Worm (Caenorhabditis elegans) whole organism, L4 larva: ENCODE data around the gene atgp-1.

ENCODE experiments used
- F49E8.2 ChIP-seq: sonication (generic microtip); optimal IDR thresholded peaks from 2 replicates; lab custom pipeline; 2016; ENCODE audit warnings: missing compliant biosample characterization, mild to moderate bottlenecking, missing genetic modification characterization, borderline replicate concordance
- Y75B8A.6 ChIP-seq: fragments of 200-800 bp; sonication (Bioruptor generic); IDR thresholded peaks from 2 replicates; pipeline ENCODE4 v1.3.6; 2022; ENCODE audit warnings: missing genetic modification reagents, missing genetic modification characterization, missing compliant biosample characterization
- ZK546.5 ChIP-seq, 2 experiments: sonication (generic microtip); optimal IDR thresholded peaks; 2 replicates each; lab custom pipeline; 2017; ENCODE audit warnings: missing biosample characterization in 2 of 2, missing genetic modification characterization in 2 of 2
- arid-1 ChIP-seq: fragments of 200-800 bp; sonication (Bioruptor generic); conservative IDR thresholded peaks from 2 replicates; pipeline ENCODE4 v1.3.6; 2022; ENCODE audit warnings: missing genetic modification reagents, missing genetic modification characterization, missing compliant biosample characterization
- ceh-82 ChIP-seq: sonication (generic microtip); optimal IDR thresholded peaks from 2 replicates; lab custom pipeline; 2017; ENCODE audit warnings: missing biosample characterization, missing genetic modification characterization
- ces-1 ChIP-seq: fragments of 150-350 bp; sonication (generic microtip); optimal IDR thresholded peaks from 4 replicates; lab custom pipeline; 2014; ENCODE audit warnings: missing biosample characterization, missing genetic modification reagents, missing genetic modification characterization
- daf-12 ChIP-seq: fragments of 150-350 bp; optimal IDR thresholded peaks from 2 replicates; lab custom pipeline; 2014; ENCODE audit warnings: missing biosample characterization, missing genetic modification reagents, missing genetic modification characterization
- daf-16 ChIP-seq, 3 experiments: sonication (generic microtip); optimal IDR thresholded peaks; 2 replicates each; lab custom pipeline; 2016 to 2017; ENCODE audit warnings: missing genetic modification characterization in 3 of 3, missing genetic modification reagents in 3 of 3, mild to moderate bottlenecking in 2 of 3, missing compliant biosample characterization in 2 of 3, missing biosample characterization in 1 of 3, moderate library complexity in 1 of 3
- daf-19 ChIP-seq: fragments of 200-800 bp; sonication (Bioruptor generic); conservative IDR thresholded peaks from 2 replicates; pipeline ENCODE4 v1.3.6; 2022; ENCODE audit warnings: missing genetic modification characterization, missing compliant biosample characterization
- dmd-9 ChIP-seq: fragments of 200-800 bp; sonication (Bioruptor generic); IDR thresholded peaks from 2 replicates; pipeline ENCODE4 v1.3.6; 2022; ENCODE audit warnings: missing genetic modification reagents, missing genetic modification characterization, missing compliant biosample characterization
- duxl-1 ChIP-seq: sonication (generic microtip); optimal IDR thresholded peaks from 2 replicates; lab custom pipeline; 2016; ENCODE audit warnings: mild to moderate bottlenecking, missing genetic modification characterization, moderate library complexity, missing compliant biosample characterization; ENCODE audit not compliant: poor library complexity
- dve-1 ChIP-seq: sonication (generic microtip); optimal IDR thresholded peaks from 2 replicates; lab custom pipeline; 2017; ENCODE audit warnings: antibody characterized with exemption, mild to moderate bottlenecking, missing genetic modification characterization, missing compliant biosample characterization; ENCODE audit not compliant: insufficient read depth
- fkh-10 ChIP-seq: fragments of 150-350 bp; optimal IDR thresholded peaks from 2 replicates; lab custom pipeline; 2014; ENCODE audit warnings: missing biosample characterization, missing genetic modification reagents, missing genetic modification characterization
- hlh-30 ChIP-seq: sonication (generic microtip); optimal IDR thresholded peaks from 2 replicates; lab custom pipeline; 2017; ENCODE audit warnings: antibody characterized with exemption, mild to moderate bottlenecking, missing genetic modification characterization, missing compliant biosample characterization; ENCODE audit not compliant: insufficient read depth
- jun-1 ChIP-seq: fragments of 150-350 bp; optimal IDR thresholded peaks from 2 replicates; lab custom pipeline; 2014; ENCODE audit warnings: missing biosample characterization, missing genetic modification reagents, missing genetic modification characterization
- lin-13 ChIP-seq: fragments of 150-350 bp; optimal IDR thresholded peaks from 2 replicates; lab custom pipeline; 2014; ENCODE audit warnings: missing biosample characterization, missing genetic modification reagents, missing genetic modification characterization
- lin-38 ChIP-seq: fragments of 200-800 bp; sonication (Bioruptor generic); IDR thresholded peaks from 2 replicates; pipeline ENCODE4 v1.3.6; 2022; ENCODE audit warnings: missing genetic modification reagents, missing genetic modification characterization, missing compliant biosample characterization
- lsy-2 ChIP-seq, 2 experiments: fragments of 150-350 bp in 1 of 2; sonication (generic microtip) in 1 of 2; optimal IDR thresholded peaks; 2 replicates each; lab custom pipeline; 2014 to 2017; ENCODE audit warnings: missing biosample characterization in 2 of 2, missing genetic modification characterization in 2 of 2
- madf-5 ChIP-seq, 2 experiments: fragments of 200-800 bp; sonication (Bioruptor generic); IDR thresholded peaks; 2 replicates each; pipeline ENCODE4 v1.3.6; 2022; ENCODE audit warnings: missing compliant biosample characterization in 2 of 2, missing genetic modification characterization in 2 of 2
- nhr-10 ChIP-seq: fragments of 150-350 bp; optimal IDR thresholded peaks from 2 replicates; lab custom pipeline; 2014; ENCODE audit warnings: missing biosample characterization, missing genetic modification characterization
- nhr-102 ChIP-seq: sonication (generic microtip); optimal IDR thresholded peaks from 2 replicates; lab custom pipeline; 2016; ENCODE audit warnings: mild to moderate bottlenecking, missing genetic modification characterization, moderate library complexity, missing compliant biosample characterization
- nhr-237 ChIP-seq: sonication (generic microtip); optimal IDR thresholded peaks from 2 replicates; lab custom pipeline; 2017; ENCODE audit warnings: missing biosample characterization, missing genetic modification characterization
- nhr-41 ChIP-seq: fragments of 200-800 bp; sonication (Bioruptor generic); IDR thresholded peaks from 2 replicates; pipeline ENCODE4 v1.3.6; 2022; ENCODE audit warnings: missing genetic modification reagents, missing genetic modification characterization, missing compliant biosample characterization
- nhr-42 ChIP-seq: fragments of 200-800 bp; sonication (Bioruptor generic); IDR thresholded peaks from 2 replicates; pipeline ENCODE4 v1.3.6; 2022; ENCODE audit warnings: missing genetic modification characterization, missing compliant biosample characterization
- nhr-77 ChIP-seq: fragments of 150-350 bp; optimal IDR thresholded peaks from 2 replicates; lab custom pipeline; 2014; ENCODE audit warnings: missing biosample characterization, missing genetic modification characterization
- pqm-1 ChIP-seq: sonication (generic microtip); optimal IDR thresholded peaks from 2 replicates; lab custom pipeline; 2017; ENCODE audit warnings: missing biosample characterization, missing genetic modification characterization
- set-16 ChIP-seq: fragments of 200-800 bp; sonication (Bioruptor generic); IDR thresholded peaks from 2 replicates; pipeline ENCODE4 v1.3.6; 2022; ENCODE audit warnings: missing genetic modification reagents, missing genetic modification characterization, missing compliant biosample characterization
- snpc-1.2 ChIP-seq: fragments of 200-800 bp; sonication (Bioruptor generic); IDR thresholded peaks from 2 replicates; pipeline ENCODE4 v1.3.6; 2022; ENCODE audit warnings: missing genetic modification reagents, missing genetic modification characterization, missing compliant biosample characterization
- zip-11 ChIP-seq: fragments of 200-800 bp; sonication (Bioruptor generic); IDR thresholded peaks from 2 replicates; pipeline ENCODE4 v1.3.6; 2022; ENCODE audit warnings: missing genetic modification characterization, missing compliant biosample characterization
- ztf-7 ChIP-seq: fragments of 150-350 bp; optimal IDR thresholded peaks from 2 replicates; lab custom pipeline; 2014; ENCODE audit warnings: missing biosample characterization, missing genetic modification characterization

atgp-1 gene

DNA sequence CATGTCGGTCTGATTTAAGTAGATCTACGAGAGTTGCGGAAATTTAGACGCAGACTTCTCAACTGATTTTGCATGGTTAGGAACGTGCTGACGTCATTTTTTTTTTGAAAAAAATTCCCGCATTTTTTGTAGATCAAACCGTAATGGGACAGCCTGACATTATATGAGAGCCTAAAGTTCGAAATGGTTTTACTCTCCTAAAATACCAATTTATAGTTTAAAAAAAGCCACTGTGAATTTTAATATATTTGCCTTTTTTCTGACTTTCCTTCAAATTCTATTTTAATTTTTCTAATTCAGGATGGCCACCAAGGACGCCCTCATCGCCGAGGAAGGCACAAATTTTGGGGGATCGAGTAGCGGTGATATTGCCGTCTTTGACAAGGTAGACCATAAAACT lies at the start of gene atgp-1:
Gene atgp-1 (plus strand): TSS at position 301 of the 400 bp plus-strand sequence.
- no peak for TF ChIP-seq ZK546.5 (tag; optimal IDR thresholded peaks at IDR 0.05; lab: Kevin White, UChicago)
- no peak for TF ChIP-seq daf-16 (GFP tag; optimal IDR thresholded peaks at IDR 0.05; lab: Kevin White, UChicago)
- TF ChIP-seq daf-16 (tag; optimal IDR thresholded peaks at IDR 0.05; lab: Kevin White, UChicago): no peak
- TF ChIP-seq F49E8.2: no peak
- no peak for TF ChIP-seq jun-1 (tag; lab: Kevin White, UChicago)
- TF ChIP-seq daf-12: no peak
- no peak for TF ChIP-seq nhr-10 (tag; lab: Kevin White, UChicago)
- no peak for TF ChIP-seq pqm-1 (tag; lab: Kevin White, UChicago)

DNA sequence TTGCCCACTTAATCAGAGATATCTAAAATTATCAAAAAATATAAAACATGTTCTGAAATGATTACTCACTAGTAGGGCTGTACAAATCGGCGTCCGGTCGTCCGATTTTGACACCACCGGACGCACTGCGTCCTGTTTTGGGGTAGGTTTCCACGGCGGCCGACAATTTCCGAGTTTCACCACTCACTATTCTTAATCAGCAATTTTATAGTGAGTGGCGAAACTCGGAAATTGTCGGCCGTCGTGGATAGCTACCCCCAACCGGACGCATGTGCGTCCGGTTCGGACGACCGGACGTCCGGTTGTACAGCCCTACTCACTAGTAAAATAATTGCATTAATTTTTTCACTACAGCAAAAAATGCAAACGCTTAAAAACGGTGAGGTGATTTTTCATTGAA lies 47.0 kb upstream of the atgp-1 start:
- TF ChIP-seq snpc-1.2 (GFP tag; lab: Robert Waterston, UW) (peak; percentile 55; the same call in 1 of the 2 replicates), lin-38 (GFP tag; lab: Robert Waterston, UW) (0 out of 2 replicates have a peak, but pooled peaks have one; percentile 14)

DNA sequence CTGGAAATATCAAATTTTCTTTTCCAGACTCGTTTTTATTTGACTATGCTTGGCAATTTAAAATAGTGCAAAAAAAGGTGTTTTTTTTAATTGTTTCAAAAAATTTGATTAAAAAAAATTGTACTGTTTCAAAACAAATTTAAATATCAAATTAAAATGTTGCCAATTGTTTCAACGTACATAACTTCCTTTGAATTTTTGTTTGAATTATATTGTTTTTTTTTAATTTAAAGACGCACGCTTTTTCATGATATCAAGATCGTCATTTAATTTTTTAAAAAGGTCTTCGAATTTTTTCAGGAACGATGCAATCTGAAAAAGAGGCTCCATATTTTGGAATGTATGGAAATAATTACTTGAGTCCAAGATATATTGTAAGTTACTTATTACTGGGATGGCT lies 45.7 kb upstream of the atgp-1 start, which contains the start of gene Y116A8B.4:
Gene Y116A8B.4 (plus strand): TSS at position 301 of the 400 bp plus-strand sequence.
- TF ChIP-seq zip-11 (GFP tag; lab: Robert Waterston, UW) (no peak), hlh-30 (tag; lab: Kevin White, UChicago) (no peak)

DNA sequence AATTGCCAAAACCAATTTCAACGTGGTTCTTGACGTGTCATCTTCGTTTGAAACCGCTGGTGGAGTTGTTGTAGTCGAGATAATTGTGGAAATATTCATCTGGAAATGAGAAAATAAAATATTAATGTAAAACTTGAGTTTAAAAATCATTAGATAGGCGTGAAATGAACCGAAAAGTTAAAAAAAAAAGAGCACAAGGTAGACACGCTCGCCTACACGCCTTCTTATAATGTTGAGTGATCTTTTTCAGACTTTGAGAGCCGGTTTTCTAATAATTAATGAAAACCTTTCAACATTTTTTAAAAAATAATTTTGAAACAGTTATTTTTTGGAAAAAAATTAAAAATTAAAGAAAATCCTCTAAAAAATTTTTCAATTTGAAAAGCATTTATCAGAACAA lies 38.2 kb upstream of the atgp-1 start, which contains the start of gene npr-32:
Gene npr-32 (minus strand): TSS at position 101 of the 400 bp plus-strand sequence.
- no peak for TF ChIP-seq lsy-2 (tag; optimal IDR thresholded peaks at IDR 0.05; lab: Kevin White, UChicago)
- no peak for TF ChIP-seq ceh-82 (tag; lab: Kevin White, UChicago)
- no peak for TF ChIP-seq fkh-10 (GFP tag; lab: Kevin White, UChicago)
- no peak for TF ChIP-seq nhr-77 (tag; lab: Kevin White, UChicago)
- no peak for TF ChIP-seq dve-1 (tag; lab: Kevin White, UChicago)
- no peak for TF ChIP-seq lin-13 (GFP tag; lab: Kevin White, UChicago)
- TF ChIP-seq nhr-41: no peak
- no peak for TF ChIP-seq nhr-102 (tag; lab: Kevin White, UChicago)
- no peak for TF ChIP-seq dmd-9 (GFP tag; lab: Robert Waterston, UW)
- TF ChIP-seq nhr-237 (tag; lab: Kevin White, UChicago): no peak
- no peak for TF ChIP-seq ztf-7 (tag; lab: Kevin White, UChicago)
- TF ChIP-seq Y75B8A.6 (GFP tag; lab: Robert Waterston, UW): no peak
- TF ChIP-seq arid-1: no peak

DNA sequence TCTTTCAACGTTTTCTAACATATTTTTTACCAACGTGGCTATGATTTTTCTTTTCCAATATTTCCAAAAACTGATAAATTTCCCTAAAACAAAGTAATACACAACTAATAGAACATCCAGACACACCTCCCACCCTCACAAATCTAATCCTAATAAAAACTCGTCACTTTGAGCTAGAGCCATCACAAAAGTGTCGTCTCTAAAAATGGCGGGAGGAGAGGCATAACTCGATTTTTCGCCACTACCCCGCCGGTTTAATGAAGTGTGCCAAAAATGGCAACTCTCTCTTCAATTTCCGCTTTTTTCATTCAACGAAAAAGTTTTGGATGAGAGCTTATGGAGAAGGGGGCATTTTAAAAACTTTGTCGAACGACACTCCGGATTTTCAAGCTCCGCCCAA lies 36.2 kb upstream of the atgp-1 start:
- no peak for TF ChIP-seq madf-5 (GFP tag; IDR thresholded peaks at IDR 0.05; lab: Robert Waterston, UW)
- TF ChIP-seq nhr-42 (GFP tag; lab: Robert Waterston, UW): no peak
- TF ChIP-seq duxl-1 (tag; lab: Kevin White, UChicago): no peak
- TF ChIP-seq ZK546.5 (tag; optimal IDR thresholded peaks at IDR 0.05; lab: Kevin White, UChicago): no peak
- TF ChIP-seq jun-1 (tag; lab: Kevin White, UChicago): no peak
- TF ChIP-seq daf-19 (GFP tag; lab: Robert Waterston, UW): no peak
- peak; percentile 41 for TF ChIP-seq ces-1 (GFP tag; lab: Kevin White, UChicago)

DNA sequence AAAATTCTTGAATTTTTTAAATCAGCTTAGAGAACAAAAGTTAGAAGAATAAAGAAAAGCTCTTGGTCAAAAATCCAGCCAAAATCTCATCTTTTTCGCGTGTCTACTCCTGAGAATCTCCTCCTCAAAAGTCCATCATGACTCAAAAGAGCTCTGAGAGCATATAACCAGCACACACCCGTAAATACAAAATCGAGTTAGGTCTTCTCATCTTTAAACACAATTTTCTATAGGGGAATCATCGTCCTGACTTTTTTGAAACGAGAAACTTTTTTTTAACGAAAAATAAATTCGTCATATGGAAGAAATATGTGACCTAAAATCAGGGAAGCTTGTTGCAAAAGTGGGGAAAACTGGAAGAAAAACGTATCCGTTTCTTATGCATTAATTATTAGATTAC lies 35.6 kb upstream of the atgp-1 start:
- TF ChIP-seq ces-1 (GFP tag; lab: Kevin White, UChicago) (peak; percentile 77), set-16 (GFP tag; lab: Robert Waterston, UW) (no peak), fkh-10 (GFP tag; lab: Kevin White, UChicago) (peak; percentile 75)
- TF ChIP-seq, all 104 proteins: peak for 2
